Fruit fly (Drosophila melanogaster) whole organism, embryonic: ENCODE data around the gene CG3091.

Experiments
- BEAF-32 ChIP-seq: fragments of 200-800 bp; sonication (Bioruptor generic); optimal IDR thresholded peaks from 3 replicates; lab custom pipeline; 2017; ENCODE audit warnings: missing biosample characterization, missing genetic modification characterization, mild to moderate bottlenecking, moderate library complexity, missing genetic modification reagents
- CG11723 ChIP-seq: fragments of 200-800 bp; sonication (Bioruptor generic); optimal IDR thresholded peaks from 2 replicates; lab custom pipeline; 2017; ENCODE audit warnings: missing biosample characterization, mild to moderate bottlenecking, missing genetic modification characterization
- CG14710 ChIP-seq: fragments of 200-800 bp; sonication (Bioruptor generic); optimal IDR thresholded peaks from 3 replicates; lab custom pipeline; 2019; ENCODE audit warnings: missing biosample characterization, mild to moderate bottlenecking, missing genetic modification characterization, moderate library complexity
- CG15269 ChIP-seq: fragments of 200-800 bp; sonication (Bioruptor generic); optimal IDR thresholded peaks from 2 replicates; lab custom pipeline; 2018; ENCODE audit warnings: missing biosample characterization, mild to moderate bottlenecking, missing genetic modification characterization, moderate library complexity
- CG17568 ChIP-seq: fragments of 200-800 bp; sonication (Bioruptor generic); optimal IDR thresholded peaks from 2 replicates; lab custom pipeline; 2018; ENCODE audit warnings: missing biosample characterization, mild to moderate bottlenecking, missing genetic modification characterization, moderate library complexity
- CG2129 ChIP-seq: fragments of 200-800 bp; sonication (Bioruptor generic); IDR thresholded peaks from 2 replicates; pipeline ENCODE4 v1.3.6; 2022; ENCODE audit warnings: missing biosample characterization, missing genetic modification characterization; ENCODE audit not compliant: partially characterized antibody
- Mad ChIP-seq: fragments of 200-800 bp; sonication (Bioruptor generic); optimal IDR thresholded peaks from 2 replicates; lab custom pipeline; 2016; ENCODE audit warnings: missing biosample characterization, missing genetic modification characterization
- Med ChIP-seq: fragments of 200-800 bp; sonication (Bioruptor generic); peaks from one replicate; lab custom pipeline; 2016; ENCODE audit warnings: missing biosample characterization, missing genetic modification characterization, mild to moderate bottlenecking, inconsistent platforms, moderate library complexity
- Oaz ChIP-seq: fragments of 200-800 bp; sonication (Bioruptor generic); IDR thresholded peaks from 2 replicates; pipeline ENCODE4 v1.3.6; 2022; ENCODE audit warnings: missing biosample characterization, missing genetic modification characterization
- ase ChIP-seq: fragments of 200-800 bp; sonication (Bioruptor generic); IDR thresholded peaks from 3 replicates; pipeline ENCODE4 v1.3.6; 2022; ENCODE audit warnings: missing biosample characterization, missing genetic modification characterization
- pnt ChIP-seq: fragments of 200-800 bp; sonication (Bioruptor generic); optimal IDR thresholded peaks from 3 replicates; lab custom pipeline; 2016; ENCODE audit warnings: missing biosample characterization, missing genetic modification characterization
- prd ChIP-seq, 3 experiments: fragments of >200 bp in 2 of 3; fragments of 200-800 bp in 1 of 3; sonication (Bioruptor generic) in 1 of 3; optimal IDR thresholded peaks in 2 of 3; IDR thresholded peaks in 1 of 3; 2 replicates in 2 of 3; 3 replicates in 1 of 3; pipeline versions ENCODE4 v1.3.6 to Lab custom; 2017 to 2022; ENCODE audit warnings: missing biosample characterization in 1 of 3, missing genetic modification characterization in 1 of 3
- ssp ChIP-seq: fragments of 200-800 bp; sonication (Bioruptor generic); IDR thresholded peaks from 2 replicates; pipeline ENCODE4 v1.3.6; 2022; ENCODE audit warnings: missing biosample characterization, missing genetic modification characterization

dm6 chrX:2251688-2252087, 2.3 kb downstream of the CG3091 start, which contains the start of gene CG3191:
- TF ChIP-seq ssp (GFP tag; lab: Robert Waterston, UW) (no peak), CG2129 (GFP tag; lab: Robert Waterston, UW) (no peak), CG15269 (tag; lab: Kevin White, UChicago) (no peak), BEAF-32 (GFP tag; lab: Kevin White, UChicago) (peak; percentile 31), Oaz (GFP tag; lab: Robert Waterston, UW) (no peak), CG11723 (GFP tag; lab: Kevin White, UChicago) (no peak), Med (GFP tag; lab: Kevin White, UChicago) (peak; percentile 46), ase (GFP tag; lab: Robert Waterston, UW) (no peak), CG17568 (GFP tag; lab: Kevin White, UChicago) (no peak), pnt (GFP tag; lab: Kevin White, UChicago) (no peak), CG14710 (no peak), prd (optimal IDR thresholded peaks at IDR 0.05; lab: Kevin White, UChicago) (no peak), prd (GFP tag; IDR thresholded peaks at IDR 0.05; lab: Robert Waterston, UW) (no peak), Mad (GFP tag; lab: Kevin White, UChicago) (no peak)
